Worm (Caenorhabditis elegans) whole organism, L4 larva: ENCODE measurements around the gene R02D3.8.

Experiments used
- D1046.2 ChIP-seq: fragments of 200-800 bp; sonication (Bioruptor generic); IDR thresholded peaks from 2 replicates; pipeline ENCODE4 v1.3.6; 2022; ENCODE audit warnings: missing genetic modification characterization, missing compliant biosample characterization
- F26F4.8 ChIP-seq: fragments of 200-800 bp; sonication (Bioruptor generic); conservative IDR thresholded peaks from 2 replicates; pipeline ENCODE4 v1.3.6; 2022; ENCODE audit warnings: missing genetic modification characterization, missing compliant biosample characterization
- F44E2.7 ChIP-seq: fragments of 200-800 bp; sonication (Bioruptor generic); IDR thresholded peaks from 2 replicates; pipeline ENCODE4 v2.1.2; 2022; ENCODE audit warnings: missing genetic modification characterization, missing compliant biosample characterization
- T20F7.1 ChIP-seq: fragments of 200-800 bp; sonication (Bioruptor generic); optimal IDR thresholded peaks from 2 replicates; lab custom pipeline; 2018; ENCODE audit warnings: mild to moderate bottlenecking, missing genetic modification characterization, missing compliant biosample characterization
- T26A8.4 ChIP-seq: fragments of 200-800 bp; sonication (Bioruptor generic); IDR thresholded peaks from 2 replicates; pipeline ENCODE4 v1.3.6; 2022; ENCODE audit warnings: missing genetic modification characterization, missing compliant biosample characterization
- Y75B8A.6 ChIP-seq: fragments of 200-800 bp; sonication (Bioruptor generic); IDR thresholded peaks from 2 replicates; pipeline ENCODE4 v1.3.6; 2022; ENCODE audit warnings: missing genetic modification reagents, missing genetic modification characterization, missing compliant biosample characterization
- ZK337.2 ChIP-seq: fragments of 200-800 bp; sonication (Bioruptor generic); IDR thresholded peaks from 2 replicates; pipeline ENCODE4 v1.3.6; 2022; ENCODE audit warnings: missing genetic modification reagents, missing genetic modification characterization, missing compliant biosample characterization
- ZK546.5 ChIP-seq, 2 experiments: sonication (generic microtip); optimal IDR thresholded peaks; 2 replicates each; lab custom pipeline; 2017; ENCODE audit warnings: missing biosample characterization in 2 of 2, missing genetic modification characterization in 2 of 2
- aha-1 ChIP-seq: fragments of 150-350 bp; peaks from one replicate; lab custom pipeline; 2014; ENCODE audit warnings: missing biosample characterization, missing genetic modification characterization
- arid-1 ChIP-seq: fragments of 200-800 bp; sonication (Bioruptor generic); conservative IDR thresholded peaks from 2 replicates; pipeline ENCODE4 v1.3.6; 2022; ENCODE audit warnings: missing genetic modification reagents, missing genetic modification characterization, missing compliant biosample characterization
- attf-4 ChIP-seq: sonication (generic microtip); optimal IDR thresholded peaks from 3 replicates; lab custom pipeline; 2017; ENCODE audit warnings: missing biosample characterization, missing genetic modification characterization
- ceh-20 ChIP-seq: fragments of 200-800 bp; sonication (Bioruptor generic); IDR thresholded peaks from 2 replicates; pipeline ENCODE4 v1.3.6; 2022; ENCODE audit warnings: missing genetic modification reagents, missing genetic modification characterization, missing compliant biosample characterization
- ceh-28 ChIP-seq: fragments of 150-350 bp; optimal IDR thresholded peaks from 2 replicates; lab custom pipeline; 2014; ENCODE audit warnings: missing biosample characterization, missing genetic modification reagents, missing genetic modification characterization
- ceh-62 ChIP-seq: sonication (generic microtip); optimal IDR thresholded peaks from 2 replicates; lab custom pipeline; 2017; ENCODE audit warnings: missing biosample characterization, missing genetic modification characterization
- ctbp-1 ChIP-seq: fragments of 200-800 bp; sonication (Bioruptor generic); IDR thresholded peaks from 2 replicates; pipeline ENCODE4 v1.3.6; 2022; ENCODE audit warnings: missing genetic modification reagents, missing genetic modification characterization, missing compliant biosample characterization
- daf-12 ChIP-seq: fragments of 150-350 bp; optimal IDR thresholded peaks from 2 replicates; lab custom pipeline; 2014; ENCODE audit warnings: missing biosample characterization, missing genetic modification reagents, missing genetic modification characterization
- daf-16 ChIP-seq, 3 experiments: sonication (generic microtip); optimal IDR thresholded peaks; 2 replicates each; lab custom pipeline; 2016 to 2017; ENCODE audit warnings: missing genetic modification characterization in 3 of 3, missing genetic modification reagents in 3 of 3, mild to moderate bottlenecking in 2 of 3, missing compliant biosample characterization in 2 of 3, missing biosample characterization in 1 of 3, moderate library complexity in 1 of 3
- daf-19 ChIP-seq: fragments of 200-800 bp; sonication (Bioruptor generic); conservative IDR thresholded peaks from 2 replicates; pipeline ENCODE4 v1.3.6; 2022; ENCODE audit warnings: missing genetic modification characterization, missing compliant biosample characterization
- dmd-6 ChIP-seq: fragments of 200-800 bp; sonication (Bioruptor generic); IDR thresholded peaks from 2 replicates; pipeline ENCODE4 v1.3.6; 2022; ENCODE audit warnings: missing genetic modification reagents, missing genetic modification characterization, missing compliant biosample characterization
- dmd-9 ChIP-seq: fragments of 200-800 bp; sonication (Bioruptor generic); IDR thresholded peaks from 2 replicates; pipeline ENCODE4 v1.3.6; 2022; ENCODE audit warnings: missing genetic modification reagents, missing genetic modification characterization, missing compliant biosample characterization
- duxl-1 ChIP-seq: sonication (generic microtip); optimal IDR thresholded peaks from 2 replicates; lab custom pipeline; 2016; ENCODE audit warnings: mild to moderate bottlenecking, missing genetic modification characterization, moderate library complexity, missing compliant biosample characterization; ENCODE audit not compliant: poor library complexity
- dve-1 ChIP-seq: sonication (generic microtip); optimal IDR thresholded peaks from 2 replicates; lab custom pipeline; 2017; ENCODE audit warnings: antibody characterized with exemption, mild to moderate bottlenecking, missing genetic modification characterization, missing compliant biosample characterization; ENCODE audit not compliant: insufficient read depth
- fkh-10 ChIP-seq: fragments of 150-350 bp; optimal IDR thresholded peaks from 2 replicates; lab custom pipeline; 2014; ENCODE audit warnings: missing biosample characterization, missing genetic modification reagents, missing genetic modification characterization
- gei-8 ChIP-seq: fragments of 200-800 bp; sonication (Bioruptor generic); optimal IDR thresholded peaks from 2 replicates; lab custom pipeline; 2018; ENCODE audit warnings: mild to moderate bottlenecking, missing genetic modification characterization, missing compliant biosample characterization
- hlh-11 ChIP-seq: fragments of 200-800 bp; sonication (Bioruptor generic); optimal IDR thresholded peaks from 2 replicates; lab custom pipeline; 2018; ENCODE audit warnings: mild to moderate bottlenecking, missing genetic modification characterization, missing compliant biosample characterization
- hlh-30 ChIP-seq: sonication (generic microtip); optimal IDR thresholded peaks from 2 replicates; lab custom pipeline; 2017; ENCODE audit warnings: antibody characterized with exemption, mild to moderate bottlenecking, missing genetic modification characterization, missing compliant biosample characterization; ENCODE audit not compliant: insufficient read depth
- hmg-1.1 ChIP-seq: fragments of 200-800 bp; sonication (Bioruptor generic); IDR thresholded peaks from 2 replicates; pipeline ENCODE4 v1.3.6; 2022; ENCODE audit warnings: missing genetic modification reagents, missing genetic modification characterization, missing compliant biosample characterization
- lim-7 ChIP-seq: fragments of 200-800 bp; sonication (Bioruptor generic); IDR thresholded peaks from 2 replicates; pipeline ENCODE4 v1.3.6; 2022; ENCODE audit warnings: missing genetic modification characterization, missing compliant biosample characterization
- lir-3 ChIP-seq: sonication (generic microtip); optimal IDR thresholded peaks from 2 replicates; lab custom pipeline; 2016; ENCODE audit warnings: mild to moderate bottlenecking, missing genetic modification characterization, missing compliant biosample characterization
- mdl-1 ChIP-seq, 2 experiments: fragments of 150-350 bp in 1 of 2; sonication (generic microtip) in 1 of 2; optimal IDR thresholded peaks; 2 replicates each; lab custom pipeline; 2014 to 2017; ENCODE audit warnings: missing biosample characterization in 2 of 2, missing genetic modification characterization in 2 of 2
- mdt-29 ChIP-seq: fragments of 200-800 bp; sonication (Bioruptor generic); IDR thresholded peaks from 2 replicates; pipeline ENCODE4 v1.3.6; 2022; ENCODE audit warnings: missing genetic modification reagents, missing genetic modification characterization, missing compliant biosample characterization
- mep-1 ChIP-seq: fragments of 150-350 bp; sonication (generic microtip); optimal IDR thresholded peaks from 3 replicates; lab custom pipeline; 2014; ENCODE audit warnings: missing biosample characterization, missing genetic modification characterization
- mxl-2 ChIP-seq: fragments of 200-800 bp; sonication (Bioruptor generic); conservative IDR thresholded peaks from 2 replicates; pipeline ENCODE4 v1.3.6; 2022; ENCODE audit warnings: missing genetic modification reagents, missing genetic modification characterization, missing compliant biosample characterization
- nhr-102 ChIP-seq: sonication (generic microtip); optimal IDR thresholded peaks from 2 replicates; lab custom pipeline; 2016; ENCODE audit warnings: mild to moderate bottlenecking, missing genetic modification characterization, moderate library complexity, missing compliant biosample characterization
- nhr-237 ChIP-seq: sonication (generic microtip); optimal IDR thresholded peaks from 2 replicates; lab custom pipeline; 2017; ENCODE audit warnings: missing biosample characterization, missing genetic modification characterization
- nhr-28 ChIP-seq: fragments of 150-350 bp; optimal IDR thresholded peaks from 2 replicates; lab custom pipeline; 2014; ENCODE audit warnings: missing biosample characterization, missing genetic modification characterization
- nhr-48 ChIP-seq: sonication (generic microtip); optimal IDR thresholded peaks from 2 replicates; lab custom pipeline; 2016; ENCODE audit warnings: mild to moderate bottlenecking, missing genetic modification characterization, missing compliant biosample characterization
- nhr-77 ChIP-seq: fragments of 150-350 bp; optimal IDR thresholded peaks from 2 replicates; lab custom pipeline; 2014; ENCODE audit warnings: missing biosample characterization, missing genetic modification characterization
- php-3 ChIP-seq: fragments of 200-800 bp; sonication (Bioruptor generic); IDR thresholded peaks from 2 replicates; pipeline ENCODE4 v1.3.6; 2022; ENCODE audit warnings: missing genetic modification reagents, missing genetic modification characterization, missing compliant biosample characterization
- pqm-1 ChIP-seq: sonication (generic microtip); optimal IDR thresholded peaks from 2 replicates; lab custom pipeline; 2017; ENCODE audit warnings: missing biosample characterization, missing genetic modification characterization
- saeg-2 ChIP-seq: fragments of 200-800 bp; sonication (Bioruptor generic); IDR thresholded peaks from 2 replicates; pipeline ENCODE4 v1.3.6; 2022; ENCODE audit warnings: missing genetic modification reagents, missing genetic modification characterization, missing compliant biosample characterization
- set-16 ChIP-seq: fragments of 200-800 bp; sonication (Bioruptor generic); IDR thresholded peaks from 2 replicates; pipeline ENCODE4 v1.3.6; 2022; ENCODE audit warnings: missing genetic modification reagents, missing genetic modification characterization, missing compliant biosample characterization
- snpc-1.2 ChIP-seq: fragments of 200-800 bp; sonication (Bioruptor generic); IDR thresholded peaks from 2 replicates; pipeline ENCODE4 v1.3.6; 2022; ENCODE audit warnings: missing genetic modification reagents, missing genetic modification characterization, missing compliant biosample characterization
- snpc-4 ChIP-seq: fragments of 150-350 bp; optimal IDR thresholded peaks from 2 replicates; lab custom pipeline; 2014; ENCODE audit warnings: missing biosample characterization, missing genetic modification characterization
- tra-1 ChIP-seq: fragments of 200-800 bp; sonication (Bioruptor generic); IDR thresholded peaks from 2 replicates; pipeline ENCODE4 v1.3.6; 2022; ENCODE audit warnings: missing genetic modification reagents, missing genetic modification characterization, missing compliant biosample characterization
- unc-130 ChIP-seq: sonication (generic microtip); optimal IDR thresholded peaks from 2 replicates; lab custom pipeline; 2016; ENCODE audit warnings: missing genetic modification reagents, missing genetic modification characterization, missing compliant biosample characterization
- unc-62 ChIP-seq, 3 experiments: fragments of 150-350 bp in 1 of 3; sonication (generic microtip); optimal IDR thresholded peaks in 2 of 3; peaks in 1 of 3; 1 replicate in 1 of 3; 2 replicates in 2 of 3; lab custom pipeline; 2014 to 2017; ENCODE audit warnings: missing biosample characterization in 3 of 3, missing genetic modification characterization in 3 of 3, missing genetic modification reagents in 3 of 3, missing genotype in 1 of 3
- zfp-3 ChIP-seq: fragments of 200-800 bp; sonication (Bioruptor generic); conservative IDR thresholded peaks from 2 replicates; pipeline ENCODE4 v1.3.6; 2022; ENCODE audit warnings: missing genetic modification reagents, missing genetic modification characterization, missing compliant biosample characterization
- ztf-7 ChIP-seq: fragments of 150-350 bp; optimal IDR thresholded peaks from 2 replicates; lab custom pipeline; 2014; ENCODE audit warnings: missing biosample characterization, missing genetic modification characterization

The R02D3.8 gene

ce11 chrIV:295734-296201, 38.8 kb upstream of the R02D3.8 start:
- TF ChIP-seq dmd-9 (GFP tag; lab: Robert Waterston, UW): no peak
- no peak for TF ChIP-seq daf-16 (GFP tag; optimal IDR thresholded peaks at IDR 0.05; lab: Kevin White, UChicago)
- peak; percentile 78 for TF ChIP-seq daf-16 (tag; optimal IDR thresholded peaks at IDR 0.05; lab: Kevin White, UChicago)
- no peak for TF ChIP-seq ZK546.5 (tag; optimal IDR thresholded peaks at IDR 0.05; lab: Kevin White, UChicago)
- TF ChIP-seq T26A8.4: 0 out of 2 replicates have a peak, but pooled peaks have one; percentile 31
- peak; percentile 54 for TF ChIP-seq nhr-48 (tag; lab: Kevin White, UChicago)
- no peak for TF ChIP-seq nhr-237
- peak in 1 of 2 experiments; percentile 18 for TF ChIP-seq mdl-1 (tag; optimal IDR thresholded peaks at IDR 0.05; lab: Kevin White, UChicago)
- peak; percentile 23; the same call in 1 of the 2 replicates for TF ChIP-seq zfp-3 (GFP tag; lab: Robert Waterston, UW)
- peak; percentile 52 for TF ChIP-seq mep-1 (tag; lab: Kevin White, UChicago)
- TF ChIP-seq ceh-28: no peak
- no peak for TF ChIP-seq ceh-62
- no peak for TF ChIP-seq unc-130 (GFP tag; lab: Kevin White, UChicago)
- no peak for TF ChIP-seq snpc-1.2 (GFP tag; lab: Robert Waterston, UW)
- peak; percentile 39 for TF ChIP-seq gei-8 (GFP tag; lab: Kevin White, UChicago)
- peak; percentile 49; the same call in 1 of the 2 replicates for TF ChIP-seq mxl-2 (GFP tag; lab: Robert Waterston, UW)
- TF ChIP-seq lim-7 (GFP tag; lab: Robert Waterston, UW): no peak
- no peak for TF ChIP-seq attf-4 (tag; lab: Kevin White, UChicago)
- no peak for TF ChIP-seq set-16 (GFP tag; lab: Robert Waterston, UW)
- peak in 1 of 2 experiments; percentile 92 for TF ChIP-seq unc-62 (GFP tag; optimal IDR thresholded peaks at IDR 0.05 in 1 of 2; lab: Kevin White, UChicago)
- TF ChIP-seq unc-62 (tag; optimal IDR thresholded peaks at IDR 0.05; lab: Kevin White, UChicago): no peak
- TF ChIP-seq ZK337.2: no peak
- TF ChIP-seq duxl-1 (tag; lab: Kevin White, UChicago): no peak
- 0 out of 2 replicates have a peak, but pooled peaks have one; percentile 33 for TF ChIP-seq ceh-20 (GFP tag; lab: Robert Waterston, UW)
- no peak for TF ChIP-seq daf-12 (tag; lab: Kevin White, UChicago)
- no peak for TF ChIP-seq F26F4.8 (GFP tag; lab: Robert Waterston, UW)
- TF ChIP-seq pqm-1 (tag; lab: Kevin White, UChicago): peak; percentile 76
- TF ChIP-seq ctbp-1 (GFP tag; lab: Robert Waterston, UW): no peak
- TF ChIP-seq saeg-2 (GFP tag; lab: Robert Waterston, UW): 0 out of 2 replicates have a peak, but pooled peaks have one; percentile 10
- no peak for TF ChIP-seq daf-19 (GFP tag; lab: Robert Waterston, UW)
- 0 out of 2 replicates have a peak, but pooled peaks have one; percentile 21 for TF ChIP-seq Y75B8A.6 (GFP tag; lab: Robert Waterston, UW)
- no peak for TF ChIP-seq hmg-1.1 (GFP tag; lab: Robert Waterston, UW)
- TF ChIP-seq mdt-29 (GFP tag; lab: Robert Waterston, UW): 0 out of 2 replicates have a peak, but pooled peaks have one; percentile 30
- no peak for TF ChIP-seq ztf-7
- peak; percentile 67 for TF ChIP-seq nhr-28
- peak; percentile 17 for TF ChIP-seq T20F7.1
- TF ChIP-seq dmd-6 (GFP tag; lab: Robert Waterston, UW): peak; percentile 86
- TF ChIP-seq nhr-102 (tag; lab: Kevin White, UChicago): peak; percentile 54
- peak; percentile 70 for TF ChIP-seq hlh-30 (tag; lab: Kevin White, UChicago)
- TF ChIP-seq fkh-10 (GFP tag; lab: Kevin White, UChicago): no peak
- TF ChIP-seq hlh-11: peak; percentile 89
- TF ChIP-seq snpc-4: no peak
- TF ChIP-seq aha-1: peak; percentile 85
- TF ChIP-seq D1046.2 (GFP tag; lab: Robert Waterston, UW): no peak
- no peak for TF ChIP-seq F44E2.7 (GFP tag; lab: Robert Waterston, UW)
- peak; percentile 69 for TF ChIP-seq nhr-77 (tag; lab: Kevin White, UChicago)
- TF ChIP-seq lir-3 (tag; lab: Kevin White, UChicago): no peak
- peak; percentile 60; the same call in 1 of the 2 replicates for TF ChIP-seq tra-1 (GFP tag; lab: Robert Waterston, UW)
- TF ChIP-seq arid-1: no peak
- peak; percentile 91 for TF ChIP-seq php-3 (GFP tag; lab: Robert Waterston, UW)
- peak; percentile 66 for TF ChIP-seq dve-1 (tag; lab: Kevin White, UChicago)
